Worm (Caenorhabditis elegans): ENCODE measurements around the gene C17H12.11.
A peak's percentile ranks its signal among the peaks of the same experiment; 100 is the strongest.

Gene C17H12.11

DNA sequence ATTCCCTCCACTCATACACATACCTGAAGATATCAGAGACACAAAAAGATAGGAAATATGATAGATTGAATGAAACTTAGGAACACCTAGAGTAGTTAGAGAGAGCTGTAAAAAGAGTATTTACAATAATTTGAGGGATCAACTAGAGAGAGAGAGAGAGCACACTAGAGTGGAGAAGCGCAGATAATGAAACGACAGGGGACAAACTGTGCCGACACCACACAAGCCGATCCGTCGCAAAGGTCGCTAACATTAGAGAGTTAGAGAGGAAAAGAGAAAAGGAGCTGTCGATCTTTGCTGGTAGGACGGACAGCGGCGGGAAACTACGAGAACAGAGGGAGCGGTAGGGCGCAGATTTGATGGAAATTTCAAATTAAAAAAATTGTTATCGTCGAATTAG lies 17.0 kb upstream of the C17H12.11 start, which contains the start of gene dyci-1 (continued):
- peak; percentile 9 to 31 for TF ChIP-seq lin-35 (GFP tag; optimal IDR thresholded peaks at IDR 0.05)
- TF ChIP-seq lin-13 (GFP tag; optimal IDR thresholded peaks at IDR 0.05), result peak; percentile 0
- peak; percentile 14 to 34 for TF ChIP-seq efl-1 (optimal IDR thresholded peaks at IDR 0.05)
- peak in 1 of 2 experiments; percentile 41 for TF ChIP-seq efl-1 (GFP tag; optimal IDR thresholded peaks at IDR 0.05 in 1 of 2)
- TF ChIP-seq snu-23 (GFP tag; optimal IDR thresholded peaks at IDR 0.05), result peak; percentile 52
- TF ChIP-seq lin-14 (GFP tag; optimal IDR thresholded peaks at IDR 0.05), result peak; percentile 72
- peak; percentile 45 for TF ChIP-seq rnt-1 (tag; optimal IDR thresholded peaks at IDR 0.05)
- no peak for TF ChIP-seq unc-98 (GFP tag; IDR thresholded peaks at IDR 0.05)
- peak; percentile 17 for TF ChIP-seq nhr-71 (tag; optimal IDR thresholded peaks at IDR 0.05)

DNA sequence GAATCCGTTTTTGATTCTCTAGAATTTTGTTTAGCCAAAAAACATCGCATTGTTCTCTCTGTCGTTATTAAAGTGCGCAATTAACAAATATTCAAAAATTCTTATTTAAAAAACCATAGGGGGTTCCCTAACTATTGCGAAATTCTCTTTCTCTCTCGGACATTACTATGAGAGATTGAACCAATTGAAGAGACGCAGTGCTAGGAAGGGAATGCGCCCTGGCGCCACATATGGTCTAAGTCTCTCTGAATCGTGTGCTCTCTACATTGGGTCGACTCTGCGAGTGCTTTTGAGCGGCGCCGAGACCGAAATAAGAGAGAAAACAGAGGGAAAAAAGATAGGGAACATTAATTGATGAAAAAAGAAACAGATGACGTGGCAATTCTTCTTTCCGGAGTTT lies 16.3 kb upstream of the C17H12.11 start:
- peak; percentile 37 for TF ChIP-seq egl-13 (tag; optimal IDR thresholded peaks at IDR 0.05)
- peak; percentile 67 to 76 for TF ChIP-seq efl-1 (optimal IDR thresholded peaks at IDR 0.05)
- peak; percentile 42 to 88 for TF ChIP-seq efl-1 (GFP tag; optimal IDR thresholded peaks at IDR 0.05 in 1 of 2)
- peak; percentile 47 to 66 (median 56) for TF ChIP-seq dpl-1 (GFP tag; optimal IDR thresholded peaks at IDR 0.05)
- peak; percentile 19 for TF ChIP-seq ama-1 (optimal IDR thresholded peaks at IDR 0.05)
- TF ChIP-seq nhr-11 (tag; optimal IDR thresholded peaks at IDR 0.05), result no peak
- peak; percentile 70 for TF ChIP-seq nhr-20 (tag; optimal IDR thresholded peaks at IDR 0.05)
- TF ChIP-seq ceh-63 (GFP tag; optimal IDR thresholded peaks at IDR 0.05), result no peak
- TF ChIP-seq grh-1 (GFP tag; IDR thresholded peaks at IDR 0.05), result no peak
- TF ChIP-seq lin-39 (tag; optimal IDR thresholded peaks at IDR 0.05), result no peak
- TF ChIP-seq ceh-82 (tag; optimal IDR thresholded peaks at IDR 0.05), result peak; percentile 47 to 78 (median 78)
- no peak for TF ChIP-seq unc-98 (GFP tag; IDR thresholded peaks at IDR 0.05)
- TF ChIP-seq nhr-77 (tag; optimal IDR thresholded peaks at IDR 0.05), result peak; percentile 52
- peak; percentile 27 for TF ChIP-seq sup-37 (GFP tag; optimal IDR thresholded peaks at IDR 0.05)
- peak; percentile 90 for TF ChIP-seq dsc-1 (tag; optimal IDR thresholded peaks at IDR 0.05)
- no peak for TF ChIP-seq ceh-88 (GFP tag; IDR thresholded peaks at IDR 0.05)
- peak; percentile 25 for TF ChIP-seq jun-1 (tag; optimal IDR thresholded peaks at IDR 0.05)
- peak; percentile 35 for TF ChIP-seq fkh-8 (tag; optimal IDR thresholded peaks at IDR 0.05)
- peak; percentile 39 for TF ChIP-seq blmp-1 (tag; optimal IDR thresholded peaks at IDR 0.05)
- no peak for TF ChIP-seq nhr-85 (tag)
- TF ChIP-seq hlh-4 (tag; optimal IDR thresholded peaks at IDR 0.05), result no peak
- no peak for TF ChIP-seq unc-130 (tag; optimal IDR thresholded peaks at IDR 0.05)
- TF ChIP-seq nhr-28 (tag; optimal IDR thresholded peaks at IDR 0.05), result no peak
- TF ChIP-seq nhr-47 (tag; optimal IDR thresholded peaks at IDR 0.05), result peak; percentile 72
- peak in 1 of 2 experiments; percentile 49 for TF ChIP-seq mdl-1 (tag; optimal IDR thresholded peaks at IDR 0.05)
- TF ChIP-seq lir-3 (tag; optimal IDR thresholded peaks at IDR 0.05; ENCODE audit: poor library complexity), result no peak
- no peak for TF ChIP-seq vab-15 (tag; optimal IDR thresholded peaks at IDR 0.05)
- TF ChIP-seq tlp-1 (tag; optimal IDR thresholded peaks at IDR 0.05), result no peak
- peak in 1 of 2 experiments; percentile 16 for TF ChIP-seq egl-27 (tag; optimal IDR thresholded peaks at IDR 0.05)
- no peak for TF ChIP-seq C04F5.9 (tag; optimal IDR thresholded peaks at IDR 0.05)
- peak; percentile 89 for TF ChIP-seq snu-23 (GFP tag; optimal IDR thresholded peaks at IDR 0.05)
- peak; percentile 68 for TF ChIP-seq xbp-1 (tag; optimal IDR thresholded peaks at IDR 0.05)
- TF ChIP-seq nhr-237 (tag; optimal IDR thresholded peaks at IDR 0.05), result peak; percentile 25
- peak; percentile 71 for TF ChIP-seq tbx-2 (tag; optimal IDR thresholded peaks at IDR 0.05)
- peak; percentile 53 for TF ChIP-seq unc-86 (tag; optimal IDR thresholded peaks at IDR 0.05)
- no peak for TF ChIP-seq ztf-11 (tag; optimal IDR thresholded peaks at IDR 0.05)
- no peak for TF ChIP-seq fkh-10 (GFP tag; optimal IDR thresholded peaks at IDR 0.05)
- TF ChIP-seq lin-14 (GFP tag; optimal IDR thresholded peaks at IDR 0.05), result peak; percentile 96
- TF ChIP-seq lin-13 (GFP tag; optimal IDR thresholded peaks at IDR 0.05), result peak; percentile 37
- no peak for TF ChIP-seq nhr-84 (tag; optimal IDR thresholded peaks at IDR 0.05)
- no peak for TF ChIP-seq ceh-90 (tag; optimal IDR thresholded peaks at IDR 0.05)
- no peak for TF ChIP-seq Y116A8C.19 (tag; optimal IDR thresholded peaks at IDR 0.05; ENCODE audit: borderline replicate concordance)
- TF ChIP-seq mef-2 (tag; optimal IDR thresholded peaks at IDR 0.05), result peak; percentile 13
- peak in 1 of 6 experiments; percentile 41 for TF ChIP-seq elt-3 (tag; optimal IDR thresholded peaks at IDR 0.05)
- no peak for TF ChIP-seq unc-62 (GFP tag; optimal IDR thresholded peaks at IDR 0.05)
- TF ChIP-seq pag-3 (tag; optimal IDR thresholded peaks at IDR 0.05; ENCODE audit: borderline replicate concordance, insufficient read depth), result no peak
- peak; percentile 77 for TF ChIP-seq rnt-1 (tag; optimal IDR thresholded peaks at IDR 0.05)
- peak; percentile 88 for TF ChIP-seq nhr-71 (tag; optimal IDR thresholded peaks at IDR 0.05)
